Worm (Caenorhabditis elegans) whole organism, dauer: Measurements from ENCODE around the gene F28G4.3.

Experiments used
- unc-62 ChIP-seq: sonication (generic microtip); optimal IDR thresholded peaks from 2 replicates; lab custom pipeline; 2017; ENCODE audit warnings: missing biosample characterization, missing genetic modification reagents, missing genetic modification characterization

The F28G4.3 gene

DNA sequence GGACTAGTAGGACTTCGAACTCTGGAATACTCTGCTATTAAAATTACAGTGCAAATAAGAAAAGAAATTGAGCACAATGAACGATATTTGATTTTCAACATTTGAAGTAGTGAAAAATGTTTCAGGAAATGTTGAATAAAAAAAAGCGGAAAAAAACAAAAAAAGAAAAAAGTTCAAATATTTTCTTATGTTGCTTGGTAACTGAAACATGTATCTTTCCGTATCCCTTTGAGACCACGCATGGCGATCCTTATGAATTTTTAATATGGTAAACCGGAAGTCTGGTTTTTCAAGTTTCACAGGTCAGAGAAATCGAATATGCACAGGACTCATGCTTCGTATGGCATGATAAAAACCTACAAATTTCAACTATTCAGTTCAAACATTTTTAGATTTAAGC lies at the start of gene F28G4.3:
Gene F28G4.3 (minus strand): TSS at position 101 of the 400 bp plus-strand sequence.
- TF ChIP-seq unc-62: no peak

DNA sequence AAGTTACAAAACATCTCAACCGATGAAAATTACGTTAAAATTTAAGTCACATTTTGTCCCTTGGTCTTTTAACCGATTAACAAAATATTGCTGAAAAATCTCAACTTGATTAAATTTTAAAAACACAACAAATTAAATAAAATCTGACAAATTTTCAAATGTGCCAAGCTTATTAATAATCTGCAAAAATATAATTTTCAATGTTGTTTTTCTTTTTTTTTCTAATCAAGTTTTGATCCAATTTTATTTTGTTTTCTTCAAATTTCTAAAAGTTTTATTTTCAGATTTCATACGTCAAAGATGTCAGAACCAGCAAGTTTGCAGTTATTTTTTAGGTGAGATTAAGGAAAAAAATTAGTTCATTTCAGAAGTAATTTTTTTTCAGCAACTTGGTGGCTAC lies 48.8 kb upstream of the F28G4.3 start, which contains the start of gene srw-87:
Gene srw-87 (plus strand): TSS at position 301 of the 400 bp plus-strand sequence.
- TF ChIP-seq unc-62: no peak

ce11 chrV:16333412-16333811 lies 45.9 kb upstream of the F28G4.3 start, which contains the start of gene srh-167:
Gene srh-167 (plus strand): TSS chrV:16333712.
- TF ChIP-seq unc-62: no peak

- no peak for TF ChIP-seq unc-62
Observed at ce11 chrV:16328849-16329248, 41.3 kb upstream of the F28G4.3 start, which contains the start of gene F57G8.7. Gene F57G8.7 (plus strand): TSS chrV:16329149.

DNA sequence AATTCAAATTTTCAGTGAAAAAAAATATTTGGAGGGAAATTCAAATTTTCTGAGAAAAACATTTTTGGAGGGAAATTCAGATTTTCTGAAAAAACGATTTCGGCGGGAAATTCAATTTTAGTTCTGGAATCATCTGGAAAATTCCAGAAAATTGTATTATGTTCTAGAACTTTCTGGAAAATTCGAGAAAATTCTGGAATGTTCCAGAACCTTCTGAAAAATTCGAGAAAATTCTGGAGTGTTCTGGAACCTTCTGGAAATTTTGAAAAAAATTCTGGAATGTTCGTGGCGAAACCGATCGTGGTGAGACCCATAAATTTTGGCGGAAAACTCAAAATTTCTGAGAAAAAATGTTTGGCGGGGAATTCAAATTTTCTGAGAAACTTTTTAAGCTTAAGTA lies 34.6 kb upstream of the F28G4.3 start:
- TF ChIP-seq unc-62: no peak

DNA sequence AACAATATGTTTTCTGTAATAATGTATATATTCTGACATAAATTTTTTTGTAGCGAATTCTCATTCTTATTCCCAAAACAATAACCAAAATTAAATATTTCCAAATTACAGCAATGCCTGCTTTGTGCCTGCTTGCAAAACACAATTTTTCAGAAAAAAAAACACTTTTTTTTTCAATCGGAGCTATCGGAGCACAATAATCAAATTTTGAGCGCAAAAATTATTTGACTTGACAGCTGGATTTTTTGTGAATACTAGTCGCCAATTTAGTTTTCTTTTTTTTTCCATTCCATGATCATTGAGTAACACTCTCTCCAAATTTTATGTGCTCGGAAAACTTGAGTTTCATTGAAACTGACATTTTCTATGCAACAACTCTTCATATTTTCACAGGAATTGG lies 29.7 kb upstream of the F28G4.3 start, which contains the start of gene srh-180:
Gene srh-180 (plus strand): TSS at position 301 of the 400 bp plus-strand sequence.
- TF ChIP-seq unc-62: no peak

ce11 chrV:16315004-16315403 lies 27.5 kb upstream of the F28G4.3 start, which contains the start of gene str-214:
Gene str-214 (plus strand): TSS chrV:16315304.
- no peak for TF ChIP-seq unc-62

ce11 chrV:16309523-16309922 lies 22.0 kb upstream of the F28G4.3 start, which contains the start of gene oac-7:
Gene oac-7 (plus strand): TSS chrV:16309805.
- no peak for TF ChIP-seq unc-62

- no peak for TF ChIP-seq unc-62
Observed at ce11 chrV:16308343-16308742, 20.8 kb upstream of the F28G4.3 start.

DNA sequence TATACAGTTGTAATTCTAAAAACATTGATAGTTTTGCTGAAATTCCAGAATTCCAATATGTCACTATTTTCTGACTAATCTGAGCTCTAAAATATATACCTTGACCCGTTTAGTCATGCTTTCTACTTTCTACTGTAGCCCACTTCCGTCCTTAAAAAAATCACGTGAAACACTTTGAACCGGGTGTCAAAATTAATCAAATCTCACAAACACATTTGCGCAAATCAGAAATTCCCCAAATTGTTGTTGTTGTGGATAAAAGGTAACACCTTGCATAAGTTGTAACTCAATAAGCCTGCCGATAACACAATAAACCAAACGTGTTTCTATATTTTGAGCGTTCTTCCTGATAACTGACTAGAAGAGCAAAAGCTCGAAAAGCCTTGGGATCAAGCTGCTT lies 19.7 kb upstream of the F28G4.3 start, which contains the start of gene srxa-7:
Gene srxa-7 (plus strand): TSS at position 301 of the 400 bp plus-strand sequence.
- TF ChIP-seq unc-62: no peak

DNA sequence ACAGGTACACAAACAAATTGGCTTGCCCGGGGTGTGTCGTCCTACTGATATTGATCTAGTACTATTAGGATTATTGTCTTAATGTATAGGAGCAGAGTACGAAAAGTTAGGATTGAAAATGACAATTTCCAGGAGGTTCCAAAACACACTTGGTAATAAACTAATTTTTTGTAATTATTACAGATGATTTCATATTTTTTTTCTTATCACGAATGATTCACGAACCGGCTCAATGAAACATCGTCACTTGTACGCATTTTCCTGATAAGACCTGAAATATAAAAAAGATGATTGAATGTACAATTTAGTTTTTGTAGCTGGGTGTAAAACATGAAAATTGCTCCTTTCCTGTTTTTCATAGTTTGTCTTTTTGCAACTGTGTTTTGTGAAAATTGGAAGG lies 14.9 kb upstream of the F28G4.3 start, which contains the start of the genes C31A11.13 and oac-6:
Gene C31A11.13 (minus strand): TSS at position 113 of the 400 bp plus-strand sequence.
Gene oac-6 (plus strand): TSS at position 279 of the 400 bp plus-strand sequence.
- TF ChIP-seq unc-62: no peak

- TF ChIP-seq unc-62: no peak
Observed at ce11 chrV:16300276-16300675, 12.8 kb upstream of the F28G4.3 start, which contains the start of gene srbc-82. Gene srbc-82 (plus strand): TSS chrV:16300576.

- no peak for TF ChIP-seq unc-62
Observed at ce11 chrV:16299834-16300233, 12.3 kb upstream of the F28G4.3 start.

DNA sequence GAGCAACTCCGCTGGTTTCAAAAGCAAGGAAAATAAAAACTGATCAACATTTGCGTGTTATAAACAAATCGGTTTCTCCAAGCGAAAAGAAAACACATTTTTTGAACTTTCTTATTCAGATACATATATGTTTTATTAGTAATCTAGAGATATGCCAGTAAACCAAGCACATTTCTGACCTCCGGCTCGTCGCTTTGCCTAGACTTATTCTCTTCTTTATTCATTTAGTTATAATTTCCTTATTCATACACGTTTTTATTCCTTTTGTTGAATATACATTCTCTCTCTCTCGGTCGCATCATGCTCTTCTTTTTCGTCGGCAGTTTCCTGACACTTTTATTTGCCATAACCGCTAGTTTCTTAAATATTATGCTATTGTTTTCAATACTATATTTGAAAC lies 11.2 kb upstream of the F28G4.3 start, which contains the start of gene srbc-84:
Gene srbc-84 (plus strand): TSS at position 301 of the 400 bp plus-strand sequence.
- TF ChIP-seq unc-62: no peak

- no peak for TF ChIP-seq unc-62
Observed at ce11 chrV:16297070-16297469, 9.6 kb upstream of the F28G4.3 start, which contains the start of gene srbc-83. Gene srbc-83 (plus strand): TSS chrV:16297370.

- no peak for TF ChIP-seq unc-62
Observed at ce11 chrV:16292409-16292808, 4.9 kb upstream of the F28G4.3 start, which contains the start of gene oac-5. Gene oac-5 (plus strand): TSS chrV:16292709.

DNA sequence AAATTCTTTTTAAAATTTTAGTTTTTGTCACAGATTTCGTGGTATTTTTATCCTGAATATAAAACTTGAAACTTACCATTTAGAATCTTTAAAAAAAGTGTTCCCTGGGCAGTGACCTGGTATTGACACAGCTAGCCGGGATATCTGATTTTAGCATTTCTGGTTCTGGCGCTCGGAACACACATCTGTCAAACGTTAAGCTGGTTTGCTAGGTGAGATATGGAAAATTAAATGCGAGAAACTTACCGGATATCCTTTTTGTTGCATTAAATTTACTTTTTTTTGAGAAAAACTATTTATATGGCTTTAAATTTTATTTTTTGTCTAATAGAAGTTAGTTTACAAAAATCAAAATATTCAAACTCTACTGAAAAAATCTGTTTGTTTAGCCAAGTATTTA lies 1.7 kb downstream of the F28G4.3 start, which contains the start of gene F28G4.4:
Gene F28G4.4 (minus strand): TSS at position 101 of the 400 bp plus-strand sequence.
- no peak for TF ChIP-seq unc-62

DNA sequence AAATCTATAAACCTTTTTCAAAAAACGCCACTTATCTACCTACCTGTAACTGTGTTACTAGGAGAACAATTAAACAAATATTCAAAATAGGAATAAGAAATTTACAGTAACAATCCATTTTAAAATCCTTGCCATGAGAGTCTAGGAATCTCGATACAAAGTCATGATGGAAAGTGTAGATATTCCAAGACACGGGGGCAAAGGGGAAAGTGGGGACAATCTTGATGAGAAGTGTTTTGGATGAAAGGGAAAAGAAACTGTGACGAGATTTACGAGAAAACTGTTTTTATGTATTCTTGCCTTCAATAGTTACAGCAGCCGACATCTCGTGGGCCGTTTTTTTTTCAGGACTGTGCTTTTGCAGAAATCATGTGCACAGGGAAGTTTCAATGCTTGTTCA lies 5.4 kb downstream of the F28G4.3 start, which contains the start of gene F28G4.2:
Gene F28G4.2 (minus strand): TSS at position 175 of the 400 bp plus-strand sequence.
- TF ChIP-seq unc-62: no peak
